Worm (Caenorhabditis elegans) whole organism, young adult: Measurements from ENCODE around the gene gpch-1.

ENCODE experiments used
- C06A6.2 ChIP-seq: fragments of 200-800 bp; sonication (Bioruptor generic); conservative IDR thresholded peaks from 2 replicates; pipeline ENCODE4 v1.3.6; 2022; ENCODE audit warnings: missing genetic modification characterization, missing compliant biosample characterization
- akir-1 ChIP-seq: fragments of 200-800 bp; sonication (Bioruptor generic); optimal IDR thresholded peaks from 2 replicates; lab custom pipeline; 2018; ENCODE audit warnings: mild to moderate bottlenecking, missing genetic modification characterization, moderate library complexity, missing compliant biosample characterization
- chd-7 ChIP-seq: sonication (generic microtip); optimal IDR thresholded peaks from 2 replicates; lab custom pipeline; 2016; ENCODE audit warnings: mild to moderate bottlenecking, missing genetic modification characterization, moderate library complexity, missing compliant biosample characterization
- pha-4 ChIP-seq: fragments of 150-350 bp; sonication (generic microtip); optimal IDR thresholded peaks from 2 replicates; lab custom pipeline; 2014; ENCODE audit warnings: missing biosample characterization, missing genetic modification reagents, missing genetic modification characterization

DNA sequence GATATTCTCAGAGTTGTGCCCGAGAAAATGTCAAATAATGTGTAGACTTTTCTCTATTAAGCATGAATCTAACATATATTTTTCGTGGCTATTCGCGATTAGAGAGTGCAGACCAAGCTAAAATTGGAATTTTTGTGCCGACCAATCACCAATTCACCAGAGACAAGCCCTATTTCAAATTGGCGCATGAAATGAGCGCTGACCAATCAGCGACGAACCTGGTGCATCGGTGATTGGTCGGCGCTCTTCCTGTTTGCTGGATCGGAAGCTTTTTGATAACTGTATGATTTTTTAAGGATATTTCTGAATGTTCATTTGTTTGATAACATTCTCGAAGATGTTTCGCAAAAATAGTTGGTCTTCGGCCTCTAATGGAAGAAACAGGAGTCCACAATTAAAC lies 45.0 kb downstream of the gpch-1 start:
- TF ChIP-seq akir-1 (GFP tag; lab: Kevin White, UChicago) = no peak
- TF ChIP-seq C06A6.2 (GFP tag; lab: Robert Waterston, UW) = no peak
- no peak for TF ChIP-seq pha-4 (tag; lab: Kevin White, UChicago)
- TF ChIP-seq chd-7 = no peak
